Fruit fly (Drosophila melanogaster) whole organism, pupa: Measurements from ENCODE around the gene Hou.

Experiments used
- CG13204 ChIP-seq: fragments of 200-800 bp; sonication (Bioruptor generic); optimal IDR thresholded peaks from 2 replicates; lab custom pipeline; 2018; ENCODE audit warnings: missing biosample characterization, mild to moderate bottlenecking, missing genetic modification characterization, moderate library complexity
- CG4496 ChIP-seq: fragments of 200-800 bp; sonication (Bioruptor generic); IDR thresholded peaks from 3 replicates; pipeline ENCODE4 v1.3.6; 2022; ENCODE audit warnings: missing biosample characterization, missing genetic modification characterization
- CG8159 ChIP-seq: fragments of 200-800 bp; sonication (Bioruptor generic); optimal IDR thresholded peaks from 3 replicates; lab custom pipeline; 2018; ENCODE audit warnings: missing biosample characterization, mild to moderate bottlenecking, missing genetic modification characterization, moderate library complexity
- EcR ChIP-seq: fragments of 200-800 bp; sonication (Bioruptor generic); optimal IDR thresholded peaks from 3 replicates; lab custom pipeline; 2019; ENCODE audit warnings: missing biosample characterization, missing genetic modification characterization, mild to moderate bottlenecking, moderate library complexity, missing genetic modification reagents
- Ets98B ChIP-seq: fragments of 200-800 bp; sonication (Bioruptor generic); IDR thresholded peaks from 2 replicates; pipeline ENCODE4 v1.3.6; 2022; ENCODE audit warnings: missing biosample characterization, missing genetic modification characterization
- Pif1A ChIP-seq: fragments of 200-800 bp; sonication (Bioruptor generic); optimal IDR thresholded peaks from 3 replicates; lab custom pipeline; 2016; ENCODE audit warnings: missing biosample characterization, missing genetic modification characterization
- Snoo ChIP-seq: fragments of 200-800 bp; sonication (Bioruptor generic); optimal IDR thresholded peaks from 3 replicates; lab custom pipeline; 2017; ENCODE audit warnings: missing biosample characterization, mild to moderate bottlenecking, missing genetic modification characterization, inconsistent platforms
- gl ChIP-seq: fragments of 200-800 bp; sonication (Bioruptor generic); optimal IDR thresholded peaks from 2 replicates; lab custom pipeline; 2018; ENCODE audit warnings: missing biosample characterization, mild to moderate bottlenecking, missing genetic modification characterization
- rn ChIP-seq: fragments of 200-800 bp; sonication (Bioruptor generic); IDR thresholded peaks from 2 replicates; pipeline ENCODE4 v1.3.6; 2022; ENCODE audit warnings: missing biosample characterization, missing genetic modification characterization

DNA sequence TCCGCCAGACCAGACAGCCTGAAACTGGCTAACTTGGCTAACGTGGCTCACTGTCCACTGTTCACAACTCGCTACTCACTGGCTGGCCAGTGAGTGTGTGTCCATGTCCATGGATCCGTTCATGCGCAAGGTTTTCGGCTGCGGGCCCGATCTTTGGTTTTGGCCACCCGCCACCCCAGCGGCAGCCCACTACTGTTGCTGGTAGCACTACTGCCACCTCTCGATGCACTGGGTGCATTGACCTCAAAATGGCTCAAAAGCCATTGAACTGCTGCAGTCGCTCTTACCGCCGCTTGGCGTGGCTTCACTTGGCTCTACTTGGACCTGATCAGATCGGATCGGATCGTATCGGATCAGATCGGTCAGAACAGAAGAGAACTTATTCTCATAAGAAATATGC, 31.2 kb upstream of the Hou start:
- TF ChIP-seq Pif1A (GFP tag; lab: Kevin White, UChicago): no peak
- no peak for TF ChIP-seq CG8159
- TF ChIP-seq rn: no peak
- TF ChIP-seq EcR: peak; percentile 84
- no peak for TF ChIP-seq Snoo (tag; lab: Kevin White, UChicago)
- no peak for TF ChIP-seq Ets98B (GFP tag; lab: Robert Waterston, UW)
- no peak for TF ChIP-seq gl (tag; lab: Kevin White, UChicago)
- TF ChIP-seq CG4496: no peak
- TF ChIP-seq CG13204 (GFP tag; lab: Kevin White, UChicago): no peak
